Worm (Caenorhabditis elegans): ENCODE data around the gene F42C5.6.

Gene F42C5.6

DNA sequence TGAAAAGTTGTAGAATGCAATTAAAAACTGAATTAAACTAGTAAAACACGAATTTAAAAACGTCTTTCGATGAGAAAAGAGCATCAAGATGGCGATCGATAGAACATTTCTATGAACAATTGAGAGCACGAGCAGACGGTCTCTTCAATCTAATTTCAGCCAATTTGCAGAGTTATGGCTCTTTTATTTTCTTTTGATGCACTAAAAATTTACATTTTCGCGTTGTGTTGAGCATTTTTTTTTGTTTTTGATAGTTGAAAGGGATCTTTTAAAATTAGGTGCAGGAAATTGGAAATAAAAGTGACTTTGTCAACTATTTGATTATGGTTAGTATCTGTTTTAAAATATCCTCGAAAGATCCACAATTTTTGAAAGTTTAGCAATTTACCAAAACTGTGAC is at the start of gene F42C5.6:
F42C5.6 (minus strand) TSS at position 101 of the 400 bp plus-strand sequence.
- TF ChIP-seq athp-1 (tag; optimal IDR thresholded peaks at IDR 0.05) = no peak
- TF ChIP-seq madf-8 (GFP tag; conservative IDR thresholded peaks at IDR 0.05) = no peak
- no peak for TF ChIP-seq F23B12.7 (tag; optimal IDR thresholded peaks at IDR 0.05; ENCODE audit: insufficient read depth)
- TF ChIP-seq lag-1 (GFP tag; IDR thresholded peaks at IDR 0.05) = no peak

DNA sequence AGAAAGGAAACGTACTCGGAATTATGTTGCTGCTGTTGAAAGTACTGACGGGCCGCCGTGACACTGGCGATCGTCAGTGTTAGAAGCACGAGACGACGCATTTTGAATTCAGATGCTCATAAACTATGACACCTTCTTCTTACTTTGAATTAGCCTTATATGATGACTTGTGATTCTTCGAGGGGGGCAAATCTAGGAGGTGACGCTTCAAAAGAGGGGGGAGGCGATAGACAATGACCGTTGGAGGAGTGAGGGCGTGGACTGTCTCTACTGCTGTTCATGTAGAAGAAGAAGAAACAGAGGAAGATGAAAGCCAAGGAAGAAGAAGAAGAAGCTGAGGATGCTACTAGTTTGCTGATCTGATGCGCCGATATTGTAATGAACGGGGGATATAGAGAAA is 37.9 kb upstream of the F42C5.6 start, which contains the start of gene daf-42:
daf-42 (minus strand) TSS at position 101 of the 400 bp plus-strand sequence.
- TF ChIP-seq fkh-3 (tag; optimal IDR thresholded peaks at IDR 0.05) (no peak), snpc-1.1 (tag; optimal IDR thresholded peaks at IDR 0.05; ENCODE audit: insufficient read depth) (no peak), D2030.7 (GFP tag; IDR thresholded peaks at IDR 0.05) (no peak), sdz-38 (tag; optimal IDR thresholded peaks at IDR 0.05) (no peak), nhr-27 (tag; optimal IDR thresholded peaks at IDR 0.05) (no peak), lin-26 (GFP tag; IDR thresholded peaks at IDR 0.05) (no peak)

DNA sequence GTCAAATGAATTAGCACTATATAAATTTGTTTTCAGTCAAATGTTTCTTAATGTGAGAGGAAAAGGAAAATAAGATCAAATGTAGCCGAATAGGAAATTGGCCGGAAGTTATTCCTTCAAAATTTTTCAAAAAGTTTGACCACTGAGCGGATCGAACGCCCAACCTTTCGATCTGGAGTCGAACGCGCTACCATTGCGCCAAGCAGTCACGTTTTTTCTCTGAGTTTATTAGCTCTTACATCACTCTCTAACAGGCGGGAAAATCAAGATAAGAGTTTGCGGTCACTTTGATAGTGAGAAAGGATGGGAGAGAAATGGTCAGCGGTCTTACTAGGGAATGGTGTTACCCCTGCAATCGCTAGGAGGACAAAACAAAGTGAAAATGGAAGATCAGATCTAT is 35.1 kb upstream of the F42C5.6 start:
- TF ChIP-seq Y53F4B.3 (GFP tag; IDR thresholded peaks at IDR 0.05) = 0 out of 2 replicates have a peak, but pooled peaks have one; percentile 9
- no peak for TF ChIP-seq F37B4.10 (GFP tag; IDR thresholded peaks at IDR 0.05)
- 0 out of 2 replicates have a peak, but pooled peaks have one; percentile 30 for TF ChIP-seq F39B2.1 (GFP tag; IDR thresholded peaks at IDR 0.05)
- no peak for TF ChIP-seq madf-8 (GFP tag; conservative IDR thresholded peaks at IDR 0.05)
- no peak for TF ChIP-seq bed-2 (GFP tag; IDR thresholded peaks at IDR 0.05)
- TF ChIP-seq attf-3 (GFP tag; conservative IDR thresholded peaks at IDR 0.05) = no peak
- TF ChIP-seq rec-8 (tag; optimal IDR thresholded peaks at IDR 0.05) = peak in 1 of 2 experiments; percentile 12
- TF ChIP-seq nhr-179 (tag; optimal IDR thresholded peaks at IDR 0.05) = no peak
- TF ChIP-seq nfyb-1 (GFP tag; IDR thresholded peaks at IDR 0.05) = peak; percentile 57; the same call in 1 of the 2 replicates
- TF ChIP-seq Y95B8A.8 (GFP tag; IDR thresholded peaks at IDR 0.05) = 0 out of 2 replicates have a peak, but pooled peaks have one; percentile 35
- TF ChIP-seq ceh-58 (GFP tag; IDR thresholded peaks at IDR 0.05) = no peak
- TF ChIP-seq pha-4 (tag; optimal IDR thresholded peaks at IDR 0.05) = no peak
- 0 out of 2 replicates have a peak, but pooled peaks have one; percentile 56 for TF ChIP-seq ztf-25 (GFP tag; IDR thresholded peaks at IDR 0.05)
- TF ChIP-seq tbp1 (GFP tag; optimal IDR thresholded peaks at IDR 0.05) = peak; percentile 95
- no peak for TF ChIP-seq F10E7.11 (tag; optimal IDR thresholded peaks at IDR 0.05)
- no peak for TF ChIP-seq fkh-3 (tag; optimal IDR thresholded peaks at IDR 0.05)
- TF ChIP-seq aptf-2 (GFP tag; conservative IDR thresholded peaks at IDR 0.05) = no peak
- TF ChIP-seq madf-3 (GFP tag; IDR thresholded peaks at IDR 0.05) = no peak
- no peak for TF ChIP-seq Y79H2A.3 (GFP tag; conservative IDR thresholded peaks at IDR 0.05)
- peak; percentile 77; the same call in 1 of the 2 replicates for TF ChIP-seq ztf-28 (GFP tag; IDR thresholded peaks at IDR 0.05)
- TF ChIP-seq B0261.1 (tag; optimal IDR thresholded peaks at IDR 0.05) = peak; percentile 84
- peak; percentile 79 for TF ChIP-seq die-1 (tag; optimal IDR thresholded peaks at IDR 0.05)
- no peak for TF ChIP-seq akir-1 (GFP tag; optimal IDR thresholded peaks at IDR 0.05)
- TF ChIP-seq ztf-6 (GFP tag; IDR thresholded peaks at IDR 0.05) = no peak
- no peak for TF ChIP-seq dpff-1 (tag; optimal IDR thresholded peaks at IDR 0.05)
- no peak for TF ChIP-seq zfh-2 (GFP tag; conservative IDR thresholded peaks at IDR 0.05)
- TF ChIP-seq attf-5 (GFP tag; optimal IDR thresholded peaks at IDR 0.05) = peak; percentile 14
- TF ChIP-seq B0019.2 (GFP tag; conservative IDR thresholded peaks at IDR 0.05) = no peak
- no peak for TF ChIP-seq lir-1 (GFP tag; conservative IDR thresholded peaks at IDR 0.05)
- peak; percentile 48; the same call in 1 of the 2 replicates for TF ChIP-seq D2030.7 (GFP tag; IDR thresholded peaks at IDR 0.05)
- TF ChIP-seq nhr-80 (tag; optimal IDR thresholded peaks at IDR 0.05) = no peak
- no peak for TF ChIP-seq sdz-38 (tag; optimal IDR thresholded peaks at IDR 0.05)
- peak; percentile 2 for TF ChIP-seq ets-4 (GFP tag; optimal IDR thresholded peaks at IDR 0.05)
- TF ChIP-seq tlf-1 (GFP tag; optimal IDR thresholded peaks at IDR 0.05) = no peak
- peak; percentile 68 for TF ChIP-seq snpc-3.4 (tag; optimal IDR thresholded peaks at IDR 0.05)
- peak; percentile 75 for TF ChIP-seq hmg-1.2 (GFP tag; IDR thresholded peaks at IDR 0.05)
- no peak for TF ChIP-seq hmg-20 (GFP tag; IDR thresholded peaks at IDR 0.05)
- peak; percentile 52 for TF ChIP-seq him-1 (tag; optimal IDR thresholded peaks at IDR 0.05)
